Worm (Caenorhabditis elegans) whole organism, L4/young adult: Measurements from ENCODE around the gene cest-31.

ENCODE experiments used
- W03F9.2 ChIP-seq: fragments of 150-350 bp; optimal IDR thresholded peaks from 2 replicates; lab custom pipeline; 2014; ENCODE audit warnings: missing biosample characterization, missing genetic modification characterization
- dao-5 ChIP-seq: sonication (generic microtip); optimal IDR thresholded peaks from 2 replicates; lab custom pipeline; 2016; ENCODE audit warnings: missing genotype, missing genetic modification characterization, moderate library complexity, missing compliant biosample characterization

- peak; percentile 2 for TF ChIP-seq dao-5 (tag; lab: Kevin White, UChicago)
- no peak for TF ChIP-seq W03F9.2 (tag; lab: Kevin White, UChicago)
Observed at ce11 chrV:6655174-6655573, 18.9 kb upstream of the cest-31 start, which contains the start of gene syx-18.
